2 worm cellular contexts compared by ENCODE assay signal in the genomic region with DNA sequence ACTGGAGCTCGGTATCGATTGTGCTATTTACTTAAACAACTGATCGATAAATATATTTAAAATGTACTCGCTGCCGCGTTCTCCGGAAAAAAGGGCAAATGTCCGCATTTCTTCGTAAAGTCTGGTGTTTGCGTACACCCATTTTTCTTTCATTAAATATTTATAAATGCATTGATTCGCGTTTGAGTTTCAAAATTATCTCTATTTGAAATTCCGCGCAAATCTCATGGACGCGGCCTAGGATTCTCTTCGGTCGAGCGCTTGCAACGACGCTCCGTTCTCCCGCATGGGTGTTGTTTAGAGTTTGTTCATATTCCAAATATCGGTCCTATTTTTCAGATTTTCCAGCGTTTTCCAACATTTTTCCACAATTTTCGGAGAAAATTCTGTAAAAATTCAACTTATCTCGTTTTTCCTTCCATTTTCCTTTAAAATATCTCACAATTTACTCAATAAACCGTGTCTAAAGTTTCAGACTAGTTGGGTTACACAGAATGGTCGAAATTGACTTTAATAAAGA.
TF ChIP-seq lines count a peak whose summit lies in the region.

A gene (plus strand): TSS at position 470 of the 520 bp plus-strand sequence.

TF ChIP-seq in whole organism, L4 larva, 104 proteins besides CTCF, POLR2A, EP300 and RAD21 (continued from another document):
- TF ChIP-seq duxl-1 (tag; optimal IDR thresholded peaks at IDR 0.05; lab: Kevin White, UChicago; ENCODE audit: poor library complexity) (peak; percentile 90), nhr-42 (GFP tag; IDR thresholded peaks at IDR 0.05; lab: Robert Waterston, UW) (peak; percentile 88), ceh-32 (tag; optimal IDR thresholded peaks at IDR 0.05; lab: Kevin White, UChicago; ENCODE audit: poor library complexity) (peak; percentile 45), zfp-3 (GFP tag; conservative IDR thresholded peaks at IDR 0.05; lab: Robert Waterston, UW) (no peak), hlh-30 (tag; optimal IDR thresholded peaks at IDR 0.05; lab: Kevin White, UChicago; ENCODE audit: insufficient read depth) (peak; percentile 78), zip-2 (tag; optimal IDR thresholded peaks at IDR 0.05; lab: Kevin White, UChicago) (peak; percentile 55), ceh-20 (GFP tag; IDR thresholded peaks at IDR 0.05; lab: Robert Waterston, UW) (peak; percentile 72; the same call in 1 of the 2 replicates), lin-29 (GFP tag; IDR thresholded peaks at IDR 0.05; lab: Robert Waterston, UW) (no peak), ztf-7 (tag; optimal IDR thresholded peaks at IDR 0.05; lab: Kevin White, UChicago) (peak; percentile 81), tra-1 (GFP tag; IDR thresholded peaks at IDR 0.05; lab: Robert Waterston, UW) (no peak), ceh-62 (tag; optimal IDR thresholded peaks at IDR 0.05; lab: Kevin White, UChicago) (no peak), F49E8.2 (tag; optimal IDR thresholded peaks at IDR 0.05; lab: Kevin White, UChicago; ENCODE audit: borderline replicate concordance) (peak; percentile 20), lin-1 (GFP tag; IDR thresholded peaks at IDR 0.05; lab: Robert Waterston, UW) (0 out of 2 replicates have a peak, but pooled peaks have one; percentile 26), D1046.2 (GFP tag; IDR thresholded peaks at IDR 0.05; lab: Robert Waterston, UW) (no peak; the same call in 1 of the 2 replicates), hif-1 (tag; optimal IDR thresholded peaks at IDR 0.05; lab: Kevin White, UChicago) (peak in 1 of 2 experiments; percentile 92), daf-19 (GFP tag; conservative IDR thresholded peaks at IDR 0.05; lab: Robert Waterston, UW) (peak; percentile 65; the same call in 1 of the 2 replicates), spr-3 (GFP tag; optimal IDR thresholded peaks at IDR 0.05; lab: Kevin White, UChicago) (no peak), madf-9 (GFP tag; conservative IDR thresholded peaks at IDR 0.05; lab: Robert Waterston, UW) (peak; percentile 66; the same call in 1 of the 2 replicates), nhr-77 (tag; optimal IDR thresholded peaks at IDR 0.05; lab: Kevin White, UChicago) (peak; percentile 95), lin-38 (GFP tag; IDR thresholded peaks at IDR 0.05; lab: Robert Waterston, UW) (peak; percentile 85), vab-7 (GFP tag; IDR thresholded peaks at IDR 0.05; lab: Robert Waterston, UW) (peak; percentile 36; the same call in 1 of the 2 replicates), nhr-237 (tag; optimal IDR thresholded peaks at IDR 0.05; lab: Kevin White, UChicago) (no peak), egl-27 (tag; optimal IDR thresholded peaks at IDR 0.05; lab: Kevin White, UChicago) (no peak), daf-12 (tag; optimal IDR thresholded peaks at IDR 0.05; lab: Kevin White, UChicago) (no peak), nhr-25 (tag; optimal IDR thresholded peaks at IDR 0.05; lab: Kevin White, UChicago; ENCODE audit: borderline replicate concordance, insufficient read depth) (peak; percentile 58), ctbp-1 (GFP tag; IDR thresholded peaks at IDR 0.05; lab: Robert Waterston, UW) (peak; percentile 75), tag-97 (GFP tag; IDR thresholded peaks at IDR 0.05; lab: Robert Waterston, UW) (no peak), lim-7 (GFP tag; IDR thresholded peaks at IDR 0.05; lab: Robert Waterston, UW) (no peak), unc-62 (GFP tag; optimal IDR thresholded peaks at IDR 0.05 in 1 of 2; lab: Kevin White, UChicago) (no peak), unc-62 (tag; optimal IDR thresholded peaks at IDR 0.05; lab: Kevin White, UChicago) (no peak), T20F7.1 (GFP tag; optimal IDR thresholded peaks at IDR 0.05; lab: Kevin White, UChicago) (peak; percentile 98), mdl-1 (tag; optimal IDR thresholded peaks at IDR 0.05; lab: Kevin White, UChicago) (peak in 1 of 2 experiments; percentile 21), unc-39 (tag; optimal IDR thresholded peaks at IDR 0.05; lab: Kevin White, UChicago) (no peak), snpc-1.2 (GFP tag; IDR thresholded peaks at IDR 0.05; lab: Robert Waterston, UW) (no peak), ceh-44 (GFP tag; IDR thresholded peaks at IDR 0.05; lab: Robert Waterston, UW) (peak; percentile 70; the same call in 1 of the 2 replicates), nhr-11 (tag; optimal IDR thresholded peaks at IDR 0.05; lab: Kevin White, UChicago) (peak; percentile 83), mes-2 (tag; optimal IDR thresholded peaks at IDR 0.05; lab: Kevin White, UChicago; ENCODE audit: poor library complexity, severe bottlenecking) (peak; percentile 100), lin-39 (tag; optimal IDR thresholded peaks at IDR 0.05; lab: Kevin White, UChicago) (no peak), hmg-1.1 (GFP tag; IDR thresholded peaks at IDR 0.05; lab: Robert Waterston, UW) (peak; percentile 77), Y75B8A.6 (GFP tag; IDR thresholded peaks at IDR 0.05; lab: Robert Waterston, UW) (no peak), mdt-29 (GFP tag; IDR thresholded peaks at IDR 0.05; lab: Robert Waterston, UW) (no peak), ZK546.5 (tag; optimal IDR thresholded peaks at IDR 0.05; lab: Kevin White, UChicago) (no peak), skn-1 (tag; optimal IDR thresholded peaks at IDR 0.05; lab: Kevin White, UChicago) (no peak), spr-1 (tag; optimal IDR thresholded peaks at IDR 0.05; lab: Kevin White, UChicago) (peak; percentile 78), F10B5.3 (tag; optimal IDR thresholded peaks at IDR 0.05; lab: Kevin White, UChicago) (peak; percentile 72), unc-130 (GFP tag; optimal IDR thresholded peaks at IDR 0.05; lab: Kevin White, UChicago) (peak; percentile 95), ceh-28 (tag; optimal IDR thresholded peaks at IDR 0.05; lab: Kevin White, UChicago) (peak; percentile 7), Y5F2A.4 (GFP tag; optimal IDR thresholded peaks at IDR 0.05; lab: Kevin White, UChicago) (no peak), dmd-9 (GFP tag; IDR thresholded peaks at IDR 0.05; lab: Robert Waterston, UW) (peak; percentile 85), mxl-2 (GFP tag; conservative IDR thresholded peaks at IDR 0.05; lab: Robert Waterston, UW) (no peak), mep-1 (tag; optimal IDR thresholded peaks at IDR 0.05; lab: Kevin White, UChicago) (peak; percentile 89), Y48G9A.11 (GFP tag; IDR thresholded peaks at IDR 0.05; lab: Robert Waterston, UW) (peak; percentile 93)

TF ChIP-seq in whole organism, late embryonic, 69 proteins besides CTCF, POLR2A, EP300 and RAD21 (continued from another document):
- TF ChIP-seq sox-2 (GFP tag; IDR thresholded peaks at IDR 0.05; lab: Robert Waterston, UW) (no peak), hlh-8 (tag; optimal IDR thresholded peaks at IDR 0.05; lab: Kevin White, UChicago) (peak; percentile 81), ceh-48 (tag; optimal IDR thresholded peaks at IDR 0.05; lab: Kevin White, UChicago) (peak; percentile 64), ceh-30 (tag; optimal IDR thresholded peaks at IDR 0.05; lab: Kevin White, UChicago) (peak; percentile 70), fkh-6 (tag; optimal IDR thresholded peaks at IDR 0.05; lab: Kevin White, UChicago) (peak; percentile 79), ets-4 (tag; optimal IDR thresholded peaks at IDR 0.05; lab: Kevin White, UChicago) (peak; percentile 91), ceh-34 (tag; optimal IDR thresholded peaks at IDR 0.05; lab: Kevin White, UChicago) (peak; percentile 84), T23F11.4 (GFP tag; optimal IDR thresholded peaks at IDR 0.05; lab: Kevin White, UChicago) (no peak), nhr-11 (tag; optimal IDR thresholded peaks at IDR 0.05; lab: Kevin White, UChicago) (no peak)
TF ChIP-seq in whole organism, late embryonic: peak in this region for 38.
